Worm (Caenorhabditis elegans): ENCODE measurements around the gene best-12.
A peak's percentile ranks its signal among the peaks of the same experiment; 100 is the strongest.

best-12 gene

DNA sequence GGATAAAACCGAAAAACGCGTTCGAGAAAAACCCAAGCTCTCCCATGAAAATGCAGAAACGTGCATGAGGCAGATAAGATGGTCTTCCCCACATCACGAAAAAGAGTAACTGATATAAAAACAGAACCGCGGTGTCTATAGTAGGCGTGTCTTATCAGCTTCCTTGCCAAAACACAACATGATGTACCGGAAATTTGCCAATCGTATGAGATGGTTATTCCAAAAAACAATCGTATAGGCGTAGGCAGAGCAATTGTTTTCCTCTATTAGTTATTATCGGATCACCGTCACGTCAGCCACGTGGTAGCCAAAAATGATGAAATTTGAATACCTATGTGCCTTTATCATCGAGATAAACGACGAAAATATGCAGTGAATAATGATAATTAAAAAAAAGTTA, 50.2 kb downstream of the best-12 start, which contains the start of gene str-7:
TSS of gene str-7 (minus strand) at position 101 of the 400 bp plus-strand sequence.
- no peak for TF ChIP-seq lin-11 (tag; optimal IDR thresholded peaks at IDR 0.05)
- TF ChIP-seq pat-9 (tag; optimal IDR thresholded peaks at IDR 0.05) = no peak
- no peak for TF ChIP-seq nhr-232 (tag; optimal IDR thresholded peaks at IDR 0.05)
- no peak for TF ChIP-seq ceh-9 (tag; optimal IDR thresholded peaks at IDR 0.05)
- TF ChIP-seq elt-2 (tag; optimal IDR thresholded peaks at IDR 0.05) = peak; percentile 50

DNA sequence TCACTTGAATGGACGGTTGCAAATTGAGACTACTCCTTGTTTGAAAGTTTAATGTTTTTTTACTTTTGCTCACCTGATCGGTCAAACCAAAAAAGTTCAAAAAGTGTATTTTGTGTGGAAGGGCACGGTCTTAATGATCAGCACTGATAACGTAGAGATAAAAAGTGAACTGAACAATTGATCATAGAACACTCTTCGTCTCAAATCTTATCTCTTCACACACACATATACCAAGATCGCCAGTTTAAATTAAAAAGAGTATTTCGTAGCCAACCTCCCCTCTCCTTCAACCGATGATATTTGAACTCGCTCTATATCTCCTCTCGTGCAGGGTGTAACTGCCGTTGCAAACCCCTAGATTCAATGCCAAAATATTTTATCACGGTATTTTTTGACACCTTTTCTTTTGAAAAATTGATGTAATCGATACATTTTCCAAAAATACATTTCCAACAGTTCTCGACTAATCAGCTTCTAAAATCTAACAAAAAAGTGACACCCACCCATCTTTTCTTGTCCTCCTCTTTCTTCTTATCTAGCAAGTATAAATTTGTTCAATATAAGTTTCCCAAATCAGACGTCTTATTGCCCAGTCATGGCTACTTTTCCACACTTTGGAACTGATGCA, 50.9 kb downstream of the best-12 start, which contains the start of gene cth-1:
TSS of gene cth-1 (plus strand) at position 578 of the 628 bp plus-strand sequence.
- TF ChIP-seq ama-1 (optimal IDR thresholded peaks at IDR 0.05) = no peak
- peak; percentile 55 for TF ChIP-seq elt-2 (tag; optimal IDR thresholded peaks at IDR 0.05)

Data from whole organism, late embryonic.